Worm (Caenorhabditis elegans) whole organism, L4 larva: ENCODE results near the gene arle-14.
A peak's percentile ranks its signal among the peaks of the same experiment; 100 is the strongest.

Experiments used
- lsy-2 ChIP-seq, 2 experiments: fragments of 150-350 bp in 1 of 2; sonication (generic microtip) in 1 of 2; optimal IDR thresholded peaks; 2 replicates each; lab custom pipeline; 2014 to 2017; ENCODE audit warnings: missing biosample characterization in 2 of 2, missing genetic modification characterization in 2 of 2
- nhr-28 ChIP-seq: fragments of 150-350 bp; optimal IDR thresholded peaks from 2 replicates; lab custom pipeline; 2014; ENCODE audit warnings: missing biosample characterization, missing genetic modification characterization
- nhr-48 ChIP-seq: sonication (generic microtip); optimal IDR thresholded peaks from 2 replicates; lab custom pipeline; 2016; ENCODE audit warnings: mild to moderate bottlenecking, missing genetic modification characterization, missing compliant biosample characterization
- snpc-4 ChIP-seq: fragments of 150-350 bp; optimal IDR thresholded peaks from 2 replicates; lab custom pipeline; 2014; ENCODE audit warnings: missing biosample characterization, missing genetic modification characterization
- unc-62 ChIP-seq, 3 experiments: fragments of 150-350 bp in 1 of 3; sonication (generic microtip); optimal IDR thresholded peaks in 2 of 3; peaks in 1 of 3; 1 replicate in 1 of 3; 2 replicates in 2 of 3; lab custom pipeline; 2014 to 2017; ENCODE audit warnings: missing biosample characterization in 3 of 3, missing genetic modification characterization in 3 of 3, missing genetic modification reagents in 3 of 3, missing genotype in 1 of 3
- zip-2 ChIP-seq: fragments of 150-350 bp; optimal IDR thresholded peaks from 2 replicates; lab custom pipeline; 2014; ENCODE audit warnings: missing biosample characterization, missing genetic modification characterization

DNA sequence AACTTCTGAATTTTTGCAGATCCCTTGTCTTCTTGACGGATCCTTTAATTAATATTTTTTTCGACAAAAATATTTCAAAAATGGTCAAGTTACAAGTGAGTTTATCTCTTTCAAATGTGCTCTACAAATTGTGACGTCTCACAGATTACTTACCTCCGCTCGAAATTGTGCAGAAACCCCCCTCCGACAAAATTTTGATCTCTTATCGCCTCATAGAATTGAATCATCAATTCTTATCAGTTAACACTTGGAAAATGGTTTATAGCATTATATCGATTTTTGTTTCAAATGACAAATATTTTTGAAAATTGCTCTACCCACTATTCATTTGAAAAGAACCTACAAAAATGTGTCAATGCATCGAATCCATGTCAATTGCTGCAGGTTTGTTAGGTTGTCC lies 42.2 kb downstream of the arle-14 start, which contains the start of gene B0244.10:
- peak; percentile 71 for TF ChIP-seq nhr-28 (tag; lab: Kevin White, UChicago)
- TF ChIP-seq unc-62 (GFP tag; optimal IDR thresholded peaks at IDR 0.05 in 1 of 2; lab: Kevin White, UChicago) = no peak
- no peak for TF ChIP-seq unc-62 (tag; optimal IDR thresholded peaks at IDR 0.05; lab: Kevin White, UChicago)
- no peak for TF ChIP-seq zip-2 (tag; lab: Kevin White, UChicago)
- TF ChIP-seq nhr-48 = no peak
- no peak for TF ChIP-seq snpc-4 (tag; lab: Kevin White, UChicago)
- no peak for TF ChIP-seq lsy-2 (tag; optimal IDR thresholded peaks at IDR 0.05; lab: Kevin White, UChicago)
